Worm (Caenorhabditis elegans): Measurements from ENCODE around the gene rbmx-2.

DNA sequence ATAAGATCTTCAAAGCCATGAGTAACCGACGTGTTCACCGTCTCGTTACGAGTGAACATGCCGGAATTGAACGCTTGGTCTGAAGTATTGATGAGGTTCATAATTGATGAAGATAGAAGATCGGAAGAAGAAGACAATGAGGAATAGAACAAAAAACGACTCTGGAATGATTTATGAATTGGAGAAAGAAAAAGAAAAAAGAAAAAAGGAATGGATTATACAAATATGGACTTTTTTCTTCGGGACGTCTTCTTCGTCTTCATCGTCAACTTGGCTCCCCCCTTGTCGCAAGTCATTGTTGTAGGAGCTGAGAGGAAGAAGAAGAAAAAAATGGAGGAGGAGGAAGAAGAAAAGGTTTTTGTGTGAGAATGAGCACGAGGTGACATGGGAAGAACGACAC, 30.2 kb upstream of the rbmx-2 start, which contains the start of gene srsy-2:
- TF ChIP-seq mbf-1 (tag; optimal IDR thresholded peaks at IDR 0.05): no peak
- no peak for TF ChIP-seq snpc-4 (tag; optimal IDR thresholded peaks at IDR 0.05)
- no peak for TF ChIP-seq ceh-16 (tag; optimal IDR thresholded peaks at IDR 0.05)
- no peak for TF ChIP-seq F13H6.1 (tag; optimal IDR thresholded peaks at IDR 0.05)
- no peak for TF ChIP-seq ZK546.5 (tag; optimal IDR thresholded peaks at IDR 0.05)
- no peak for TF ChIP-seq ztf-11 (tag; optimal IDR thresholded peaks at IDR 0.05)

All from whole organism, L2 larva.